Fruit fly (Drosophila melanogaster): ENCODE measurements around the gene hwt.

Gene hwt

DNA sequence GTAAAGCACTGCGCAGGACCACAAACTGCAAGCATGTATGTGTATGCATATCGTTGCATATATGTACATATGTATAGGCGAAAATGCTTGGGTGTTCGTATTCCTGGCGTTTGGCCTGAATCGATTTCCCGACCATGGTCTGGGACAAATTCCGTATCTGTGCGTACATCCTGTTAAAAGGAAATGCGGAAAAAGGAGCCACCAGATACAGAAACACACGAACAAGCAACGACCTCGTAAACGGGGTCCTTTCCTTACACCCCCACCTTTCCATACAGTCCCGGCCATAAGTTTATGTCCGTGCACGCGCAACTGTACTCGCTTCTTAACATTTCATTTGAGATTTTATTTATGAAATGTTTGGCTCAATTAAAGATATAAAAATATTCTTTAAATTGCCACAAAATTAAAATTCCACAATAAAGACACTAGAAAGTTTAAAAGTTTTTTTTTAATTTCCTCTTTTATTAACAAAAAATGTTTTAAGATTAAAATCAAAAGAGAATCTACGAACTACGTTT lies 15.7 kb upstream of the hwt start (continued):
- TF ChIP-seq lab (GFP tag; optimal IDR thresholded peaks at IDR 0.05) (peak; percentile 49), CG8359 (GFP tag; optimal IDR thresholded peaks at IDR 0.05; ENCODE audit: borderline replicate concordance) (no peak), CG12744 (GFP tag; optimal IDR thresholded peaks at IDR 0.05) (no peak), tgo (GFP tag; IDR thresholded peaks at IDR 0.05) (no peak), NK7.1 (GFP tag; optimal IDR thresholded peaks at IDR 0.05) (no peak), CG10366 (GFP tag; IDR thresholded peaks at IDR 0.05) (no peak), CG1602 (GFP tag; optimal IDR thresholded peaks at IDR 0.05) (no peak), grau (tag; optimal IDR thresholded peaks at IDR 0.05) (peak; percentile 15), crc (GFP tag; optimal IDR thresholded peaks at IDR 0.05) (no peak), tin (GFP tag; optimal IDR thresholded peaks at IDR 0.05) (no peak), CG16813 (GFP tag; IDR thresholded peaks at IDR 0.05; ENCODE audit: partially characterized antibody) (no peak), Drgx (GFP tag; IDR thresholded peaks at IDR 0.05) (no peak), CG32767 (GFP tag; IDR thresholded peaks at IDR 0.05) (no peak), CG2678 (tag; optimal IDR thresholded peaks at IDR 0.05) (peak; percentile 27), E2f2 (GFP tag; IDR thresholded peaks at IDR 0.05) (no peak)

DNA sequence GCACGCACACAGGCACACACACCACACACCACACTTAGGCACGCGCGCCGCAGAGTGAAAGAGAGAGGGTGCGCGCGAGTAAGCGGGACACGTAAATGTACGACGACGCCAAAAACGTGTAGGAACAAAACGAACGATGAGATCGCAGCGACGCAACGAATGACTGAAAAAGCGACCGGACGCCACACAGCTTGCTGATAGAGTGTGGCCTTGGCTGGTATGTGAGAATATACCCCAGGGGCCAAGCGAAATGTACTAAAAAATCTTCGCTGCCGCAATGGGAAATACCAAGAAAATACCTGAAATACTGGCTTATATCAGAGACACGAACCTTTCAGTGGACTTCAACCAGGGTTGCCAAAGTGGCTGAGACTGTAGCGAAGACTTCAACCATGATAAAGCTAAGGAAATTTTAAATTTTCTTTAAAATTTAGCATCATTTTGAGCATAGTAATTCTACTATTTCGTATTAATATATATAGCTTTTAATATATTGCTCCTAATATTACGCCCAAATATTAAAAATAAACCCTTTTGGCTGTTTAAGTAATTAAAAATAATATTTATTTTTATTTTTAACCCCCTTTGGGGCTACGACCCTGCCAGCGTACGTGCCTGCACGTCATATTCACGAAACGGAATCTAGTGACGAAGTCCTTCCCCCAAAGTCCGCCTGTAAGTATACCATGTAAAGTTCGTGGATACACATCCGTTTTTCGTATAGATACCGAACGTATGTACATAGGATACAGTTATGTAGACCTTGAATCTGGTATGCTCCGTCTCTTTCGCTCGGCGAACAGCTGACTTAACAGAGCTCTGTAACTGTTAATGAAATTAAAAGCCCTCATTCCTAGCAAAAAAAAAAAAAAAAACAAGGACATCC lies 15.0 kb upstream of the hwt start, which contains the start of gene Pits:
Gene Pits (minus strand): TSS at position 210 of the 886 bp plus-strand sequence.
- TF ChIP-seq p53 (GFP tag; optimal IDR thresholded peaks at IDR 0.05) (peak; percentile 76), Eip74EF (GFP tag; optimal IDR thresholded peaks at IDR 0.05) (peak in 1 of 2 experiments; percentile 41), Mad (GFP tag; optimal IDR thresholded peaks at IDR 0.05) (no peak), wek (GFP tag; optimal IDR thresholded peaks at IDR 0.05) (peak; percentile 38), sob (GFP tag; IDR thresholded peaks at IDR 0.05) (peak; percentile 22), Ets65A (GFP tag) (peak; percentile 92), CG1529 (GFP tag; optimal IDR thresholded peaks at IDR 0.05) (no peak), z (GFP tag; IDR thresholded peaks at IDR 0.05) (no peak), jumu (GFP tag; optimal IDR thresholded peaks at IDR 0.05) (no peak), Neu2 (GFP tag; optimal IDR thresholded peaks at IDR 0.05; ENCODE audit: borderline replicate concordance) (no peak), hbn (GFP tag; IDR thresholded peaks at IDR 0.05; ENCODE audit: partially characterized antibody) (0 out of 2 replicates have a peak, but pooled peaks have one; percentile 30), cg (GFP tag; optimal IDR thresholded peaks at IDR 0.05) (peak; percentile 97), CG14965 (GFP tag; optimal IDR thresholded peaks at IDR 0.05; ENCODE audit: borderline replicate concordance) (no peak), CG15269 (tag; optimal IDR thresholded peaks at IDR 0.05) (peak; percentile 41), sisA (GFP tag; IDR thresholded peaks at IDR 0.05) (peak; percentile 27; the same call in 1 of the 2 replicates), fd102C (GFP tag; optimal IDR thresholded peaks at IDR 0.05) (peak; percentile 1), CG18262 (tag; optimal IDR thresholded peaks at IDR 0.05) (peak; percentile 35), Mrtf (GFP tag; IDR thresholded peaks at IDR 0.05) (no peak), CG6765 (GFP tag; optimal IDR thresholded peaks at IDR 0.05) (peak; percentile 33), CG15601 (tag; optimal IDR thresholded peaks at IDR 0.05) (peak; percentile 65), dimm (GFP tag; IDR thresholded peaks at IDR 0.05) (no peak), gem (tag; optimal IDR thresholded peaks at IDR 0.05) (peak; percentile 72), zen (tag; optimal IDR thresholded peaks at IDR 0.05) (peak; percentile 3), croc (GFP tag; conservative IDR thresholded peaks at IDR 0.05) (no peak), Ssrp (tag; optimal IDR thresholded peaks at IDR 0.05) (no peak), dmrt11E (tag; optimal IDR thresholded peaks at IDR 0.05) (peak; percentile 47), CG43689 (GFP tag; IDR thresholded peaks at IDR 0.05) (no peak), Hand (GFP tag; optimal IDR thresholded peaks at IDR 0.05) (peak; percentile 58), inv (GFP tag; IDR thresholded peaks at IDR 0.05; ENCODE audit: partially characterized antibody) (peak; percentile 25; the same call in 1 of the 2 replicates), Elba2 (GFP tag; optimal IDR thresholded peaks at IDR 0.05) (no peak), org-1 (GFP tag; optimal IDR thresholded peaks at IDR 0.05) (no peak), hth (optimal IDR thresholded peaks at IDR 0.05) (no peak), bigmax (GFP tag; optimal IDR thresholded peaks at IDR 0.05) (peak; percentile 52)
